Fruit fly (Drosophila melanogaster): ENCODE data around the gene jumu.
A peak's percentile ranks its signal among the peaks of the same experiment; 100 is the strongest.

The jumu gene

dm6 chr3R:10407066-10407465 lies 57.1 kb downstream of the jumu start, which contains the start of gene CG6325 (continued):
- TF ChIP-seq ftz-f1 (GFP tag; optimal IDR thresholded peaks at IDR 0.05) (peak; percentile 7), CG12744 (GFP tag; optimal IDR thresholded peaks at IDR 0.05) (no peak), kah (GFP tag; optimal IDR thresholded peaks at IDR 0.05) (no peak), CG10462 (GFP tag; optimal IDR thresholded peaks at IDR 0.05) (no peak), dan (GFP tag; IDR thresholded peaks at IDR 0.05) (no peak), CG42726 (GFP tag; IDR thresholded peaks at IDR 0.05; ENCODE audit: partially characterized antibody) (peak; percentile 95), insv (GFP tag; optimal IDR thresholded peaks at IDR 0.05) (peak in 1 of 2 experiments; percentile 42), Stat92E (GFP tag; optimal IDR thresholded peaks at IDR 0.05) (peak in 1 of 3 experiments; percentile 13), Vsx1 (GFP tag; optimal IDR thresholded peaks at IDR 0.05) (no peak), stwl (tag; optimal IDR thresholded peaks at IDR 0.05) (peak; percentile 79), CG32772 (GFP tag; IDR thresholded peaks at IDR 0.05) (no peak), Pdp1 (GFP tag; optimal IDR thresholded peaks at IDR 0.05) (no peak), Hr3 (GFP tag; optimal IDR thresholded peaks at IDR 0.05) (no peak), slp2 (GFP tag; optimal IDR thresholded peaks at IDR 0.05) (no peak), lilli (GFP tag; optimal IDR thresholded peaks at IDR 0.05) (peak; percentile 23), CG6765 (GFP tag; optimal IDR thresholded peaks at IDR 0.05) (no peak), CG2199 (GFP tag; IDR thresholded peaks at IDR 0.05) (no peak), Deaf1 (tag; optimal IDR thresholded peaks at IDR 0.05) (no peak), Hr39 (optimal IDR thresholded peaks at IDR 0.05) (no peak), HLH3B (GFP tag; IDR thresholded peaks at IDR 0.05) (no peak), CG14860 (GFP tag; IDR thresholded peaks at IDR 0.05; ENCODE audit: partially characterized antibody) (peak; percentile 99), CG3726 (GFP tag; IDR thresholded peaks at IDR 0.05) (no peak), CG7928 (GFP tag; optimal IDR thresholded peaks at IDR 0.05) (no peak), Hr78 (GFP tag; optimal IDR thresholded peaks at IDR 0.05) (no peak), Sry-δ (GFP tag; optimal IDR thresholded peaks at IDR 0.05) (peak; percentile 97), ind (GFP tag; optimal IDR thresholded peaks at IDR 0.05) (no peak), CG17361 (GFP tag; IDR thresholded peaks at IDR 0.05) (no peak), CG6654 (GFP tag; optimal IDR thresholded peaks at IDR 0.05) (no peak), zen (tag; optimal IDR thresholded peaks at IDR 0.05) (no peak), CG11093 (GFP tag; IDR thresholded peaks at IDR 0.05) (no peak), CG7556 (GFP tag; optimal IDR thresholded peaks at IDR 0.05) (no peak), Awh (GFP tag; IDR thresholded peaks at IDR 0.05) (no peak), Dref (GFP tag; IDR thresholded peaks at IDR 0.05) (peak; percentile 99), CG18262 (tag; optimal IDR thresholded peaks at IDR 0.05) (no peak), CG1602 (GFP tag; optimal IDR thresholded peaks at IDR 0.05) (no peak), tin (GFP tag; optimal IDR thresholded peaks at IDR 0.05) (no peak), CG14441 (GFP tag; IDR thresholded peaks at IDR 0.05) (no peak), inv (GFP tag; IDR thresholded peaks at IDR 0.05; ENCODE audit: partially characterized antibody) (peak; percentile 95), slou (GFP tag; optimal IDR thresholded peaks at IDR 0.05) (no peak), CG12942 (GFP tag; optimal IDR thresholded peaks at IDR 0.05) (no peak), aop (GFP tag; IDR thresholded peaks at IDR 0.05) (no peak), CG8290 (GFP tag; optimal IDR thresholded peaks at IDR 0.05) (no peak), CG8290 (tag; optimal IDR thresholded peaks at IDR 0.05) (no peak), maf-S (GFP tag; optimal IDR thresholded peaks at IDR 0.05) (no peak), CG2202 (tag; optimal IDR thresholded peaks at IDR 0.05) (no peak), CG7987 (GFP tag; optimal IDR thresholded peaks at IDR 0.05) (no peak), amos (GFP tag; IDR thresholded peaks at IDR 0.05; ENCODE audit: partially characterized antibody) (peak; percentile 99), Atf6 (GFP tag; IDR thresholded peaks at IDR 0.05) (no peak), crp (GFP tag; optimal IDR thresholded peaks at IDR 0.05) (no peak), cwo (GFP tag; optimal IDR thresholded peaks at IDR 0.05) (no peak), vvl (GFP tag; IDR thresholded peaks at IDR 0.05) (peak; percentile 53; the same call in 1 of the 2 replicates), CG11247 (GFP tag; IDR thresholded peaks at IDR 0.05) (no peak)
